Worm (Caenorhabditis elegans): Measurements from ENCODE around the gene mtr-4.
A peak's percentile ranks its signal among the peaks of the same experiment; 100 is the strongest.

Gene mtr-4

ce11 chrIV:9825196-9825744, at the start of gene mtr-4 (continued):
- TF ChIP-seq F23B12.7 (tag; optimal IDR thresholded peaks at IDR 0.05; ENCODE audit: insufficient read depth) (no peak), lsl-1 (GFP tag; optimal IDR thresholded peaks at IDR 0.05) (peak; percentile 98), ztf-3 (GFP tag; optimal IDR thresholded peaks at IDR 0.05) (no peak)

ce11 chrIV:9777535-9777934, 48.0 kb upstream of the mtr-4 start, which contains the start of gene sna-2:
TSS of gene sna-2 (minus strand) at chrIV:9777634.
- no peak for TF ChIP-seq ceh-58 (GFP tag; IDR thresholded peaks at IDR 0.05)
- TF ChIP-seq snpc-4 (GFP tag; optimal IDR thresholded peaks at IDR 0.05) = no peak
- TF ChIP-seq snpc-4 (tag; optimal IDR thresholded peaks at IDR 0.05) = peak in 1 of 4 experiments; percentile 26
- no peak for TF ChIP-seq C06A6.2 (GFP tag; conservative IDR thresholded peaks at IDR 0.05)
- TF ChIP-seq Y53G8AR.9 (GFP tag; conservative IDR thresholded peaks at IDR 0.05) = no peak
- TF ChIP-seq madf-6 (GFP tag; IDR thresholded peaks at IDR 0.05) = 0 out of 2 replicates have a peak, but pooled peaks have one; percentile 27
- no peak for TF ChIP-seq hrde-1 (tag; optimal IDR thresholded peaks at IDR 0.05; ENCODE audit: borderline replicate concordance)
- no peak for TF ChIP-seq lsy-27 (tag; optimal IDR thresholded peaks at IDR 0.05; ENCODE audit: borderline replicate concordance, insufficient read depth)
- no peak for TF ChIP-seq snpc-1.1 (tag; optimal IDR thresholded peaks at IDR 0.05; ENCODE audit: insufficient read depth)
- TF ChIP-seq dpl-1 (GFP tag; optimal IDR thresholded peaks at IDR 0.05) = peak; percentile 60
- no peak for TF ChIP-seq rcor-1 (GFP tag; IDR thresholded peaks at IDR 0.05)
- TF ChIP-seq zim-3 (tag; optimal IDR thresholded peaks at IDR 0.05) = no peak
- TF ChIP-seq mxl-1 (tag; optimal IDR thresholded peaks at IDR 0.05) = no peak
- TF ChIP-seq lin-54 (GFP tag; optimal IDR thresholded peaks at IDR 0.05) = peak; percentile 58
- TF ChIP-seq snpc-1.3 (tag; optimal IDR thresholded peaks at IDR 0.05; ENCODE audit: insufficient read depth) = no peak
- TF ChIP-seq attf-5 (GFP tag; optimal IDR thresholded peaks at IDR 0.05) = no peak
- TF ChIP-seq B0019.2 (GFP tag; conservative IDR thresholded peaks at IDR 0.05) = no peak
- no peak for TF ChIP-seq Y79H2A.3 (GFP tag; conservative IDR thresholded peaks at IDR 0.05)
- peak; percentile 46 for TF ChIP-seq efl-1 (GFP tag; optimal IDR thresholded peaks at IDR 0.05)
- no peak for TF ChIP-seq sea-2 (GFP tag; IDR thresholded peaks at IDR 0.05)
- no peak for TF ChIP-seq zfh-2 (GFP tag; conservative IDR thresholded peaks at IDR 0.05)
- peak in 1 of 3 experiments; percentile 83 for TF ChIP-seq lin-35 (GFP tag; optimal IDR thresholded peaks at IDR 0.05)
- TF ChIP-seq lin-26 (GFP tag; IDR thresholded peaks at IDR 0.05) = no peak

ce11 chrIV:9778016-9778415, 47.5 kb upstream of the mtr-4 start, which contains the start of gene T13F2.6:
TSS of gene T13F2.6 (plus strand) at chrIV:9778321.
- TF ChIP-seq nhr-179 (tag; optimal IDR thresholded peaks at IDR 0.05) (no peak), zfh-2 (GFP tag; conservative IDR thresholded peaks at IDR 0.05) (no peak), T26A5.8 (tag; optimal IDR thresholded peaks at IDR 0.05) (no peak), mes-4 (tag; optimal IDR thresholded peaks at IDR 0.05) (no peak), B0035.1 (tag; optimal IDR thresholded peaks at IDR 0.05) (no peak), ztf-3 (GFP tag; optimal IDR thresholded peaks at IDR 0.05) (no peak), somi-1 (GFP tag; optimal IDR thresholded peaks at IDR 0.05) (no peak), mxl-1 (tag; optimal IDR thresholded peaks at IDR 0.05) (no peak), chd-7 (tag; optimal IDR thresholded peaks at IDR 0.05) (no peak), cebp-2 (GFP tag; IDR thresholded peaks at IDR 0.05) (no peak), C17E4.6 (GFP tag; IDR thresholded peaks at IDR 0.05) (peak; percentile 15; the same call in 1 of the 2 replicates), lag-1 (GFP tag; IDR thresholded peaks at IDR 0.05) (no peak), lin-26 (GFP tag; IDR thresholded peaks at IDR 0.05) (no peak), sptf-2 (GFP tag; optimal IDR thresholded peaks at IDR 0.05) (no peak), tbx-9 (tag; optimal IDR thresholded peaks at IDR 0.05; ENCODE audit: borderline replicate concordance) (no peak), ztf-26 (tag; optimal IDR thresholded peaks at IDR 0.05) (no peak), snpc-3.4 (tag; optimal IDR thresholded peaks at IDR 0.05) (peak; percentile 80), madf-3 (GFP tag; IDR thresholded peaks at IDR 0.05) (peak; percentile 86), lsy-27 (tag; optimal IDR thresholded peaks at IDR 0.05; ENCODE audit: borderline replicate concordance, insufficient read depth) (no peak), F49E8.2 (tag; optimal IDR thresholded peaks at IDR 0.05; ENCODE audit: insufficient read depth) (peak; percentile 92), K12H6.12 (tag; optimal IDR thresholded peaks at IDR 0.05) (no peak), mel-28 (tag; optimal IDR thresholded peaks at IDR 0.05; ENCODE audit: borderline replicate concordance) (no peak), attf-5 (GFP tag; optimal IDR thresholded peaks at IDR 0.05) (no peak), lin-35 (GFP tag; optimal IDR thresholded peaks at IDR 0.05) (peak in 1 of 3 experiments; percentile 51), him-1 (tag; optimal IDR thresholded peaks at IDR 0.05) (peak; percentile 55)
